Fruit fly (Drosophila melanogaster): ENCODE data around the gene CG5151.

CG5151 gene

dm6 chr3L:16105528-16105927 is 59.0 kb downstream of the CG5151 start, which contains the start of the genes IntS9 and CG43295 (continued):
- TF ChIP-seq CG31388 (GFP tag; optimal IDR thresholded peaks at IDR 0.05) (peak; percentile 29), CG3281 (GFP tag; optimal IDR thresholded peaks at IDR 0.05) (peak; percentile 72), dimm (GFP tag; IDR thresholded peaks at IDR 0.05) (0 out of 2 replicates have a peak, but pooled peaks have one; percentile 19), lilli (GFP tag; optimal IDR thresholded peaks at IDR 0.05) (peak; percentile 93), CG8089 (GFP tag; optimal IDR thresholded peaks at IDR 0.05) (peak; percentile 84), CG10431 (GFP tag; optimal IDR thresholded peaks at IDR 0.05) (no peak), CG6689 (GFP tag; IDR thresholded peaks at IDR 0.05) (peak; percentile 88), Max (GFP tag; optimal IDR thresholded peaks at IDR 0.05) (peak; percentile 78), cwo (GFP tag; optimal IDR thresholded peaks at IDR 0.05) (no peak), phol (tag; optimal IDR thresholded peaks at IDR 0.05) (peak; percentile 84), CG11456 (GFP tag; IDR thresholded peaks at IDR 0.05) (peak; percentile 80), hkb (optimal IDR thresholded peaks at IDR 0.05) (no peak), hkb (GFP tag; IDR thresholded peaks at IDR 0.05) (peak; percentile 89), sd (tag; optimal IDR thresholded peaks at IDR 0.05) (no peak), jigr1 (GFP tag; IDR thresholded peaks at IDR 0.05) (peak; percentile 56; the same call in 2 of the 3 replicates), pita (GFP tag; optimal IDR thresholded peaks at IDR 0.05) (no peak), Drgx (GFP tag; IDR thresholded peaks at IDR 0.05) (peak; percentile 84), HmgZ (tag; optimal IDR thresholded peaks at IDR 0.05) (peak; percentile 74), bigmax (GFP tag; optimal IDR thresholded peaks at IDR 0.05) (no peak), CG12769 (tag; optimal IDR thresholded peaks at IDR 0.05) (no peak), Meics (GFP tag; optimal IDR thresholded peaks at IDR 0.05) (peak; percentile 69), Hsf (GFP tag; optimal IDR thresholded peaks at IDR 0.05) (peak; percentile 91), HHEX (GFP tag; optimal IDR thresholded peaks at IDR 0.05) (peak; percentile 72), CG4730 (GFP tag; IDR thresholded peaks at IDR 0.05) (peak; percentile 79), CG11085 (GFP tag; IDR thresholded peaks at IDR 0.05) (peak; percentile 49; the same call in 1 of the 2 replicates), jing (GFP tag; optimal IDR thresholded peaks at IDR 0.05) (no peak), crol (GFP tag; IDR thresholded peaks at IDR 0.05) (0 out of 2 replicates have a peak, but pooled peaks have one; percentile 17), run (tag; optimal IDR thresholded peaks at IDR 0.05) (no peak), CG32767 (GFP tag; IDR thresholded peaks at IDR 0.05) (peak; percentile 81), Blimp-1 (GFP tag; optimal IDR thresholded peaks at IDR 0.05) (no peak), maf-S (GFP tag; optimal IDR thresholded peaks at IDR 0.05) (peak; percentile 83), pum (GFP tag; optimal IDR thresholded peaks at IDR 0.05) (peak; percentile 88), Sox100B (GFP tag; optimal IDR thresholded peaks at IDR 0.05) (no peak), dpn (GFP tag; optimal IDR thresholded peaks at IDR 0.05) (peak; percentile 87 to 89), her (GFP tag; optimal IDR thresholded peaks at IDR 0.05) (peak; percentile 77), CG11093 (GFP tag; IDR thresholded peaks at IDR 0.05) (peak; percentile 67; the same call in 1 of the 3 replicates), CG30020 (tag; optimal IDR thresholded peaks at IDR 0.05) (peak; percentile 52), Hr51 (GFP tag; optimal IDR thresholded peaks at IDR 0.05) (peak in 1 of 2 experiments; percentile 75), Xbp1 (GFP tag; optimal IDR thresholded peaks at IDR 0.05) (peak; percentile 90), CG4282 (GFP tag; optimal IDR thresholded peaks at IDR 0.05) (peak; percentile 69), CG10959 (GFP tag; IDR thresholded peaks at IDR 0.05) (peak; percentile 85), vvl (GFP tag; IDR thresholded peaks at IDR 0.05) (peak; percentile 93), dan (GFP tag; IDR thresholded peaks at IDR 0.05) (no peak; the same call in 1 of the 2 replicates), nmo (GFP tag; optimal IDR thresholded peaks at IDR 0.05) (peak; percentile 75), CG32772 (GFP tag; IDR thresholded peaks at IDR 0.05) (peak; percentile 77), sima (GFP tag; optimal IDR thresholded peaks at IDR 0.05) (peak; percentile 25), sna (GFP tag; IDR thresholded peaks at IDR 0.05; ENCODE audit: partially characterized antibody) (no peak), CG9215 (GFP tag; IDR thresholded peaks at IDR 0.05) (peak; percentile 69), CG10565 (GFP tag; optimal IDR thresholded peaks at IDR 0.05) (peak; percentile 31), dm (GFP tag; optimal IDR thresholded peaks at IDR 0.05) (peak; percentile 74), CG13296 (GFP tag; optimal IDR thresholded peaks at IDR 0.05) (no peak)
